Worm (Caenorhabditis elegans) whole organism, mixed stage, embryonic: Measurements from ENCODE around the gene T18D3.6.

ENCODE experiments used
- blmp-1 ChIP-seq: fragments of 150-350 bp; optimal IDR thresholded peaks from 2 replicates; lab custom pipeline; 2014; ENCODE audit warnings: missing biosample characterization, missing genetic modification characterization
- lin-13 ChIP-seq: fragments of 150-350 bp; optimal IDR thresholded peaks from 2 replicates; lab custom pipeline; 2014; ENCODE audit warnings: missing biosample characterization, missing genetic modification characterization
- lsy-2 ChIP-seq: fragments of 150-350 bp; optimal IDR thresholded peaks from 2 replicates; lab custom pipeline; 2014; ENCODE audit warnings: missing biosample characterization, missing genetic modification characterization
- nhr-12 ChIP-seq: fragments of 150-350 bp; optimal IDR thresholded peaks from 2 replicates; lab custom pipeline; 2014; ENCODE audit warnings: missing biosample characterization, missing genetic modification characterization
- pha-4 ChIP-seq: fragments of 150-350 bp; optimal IDR thresholded peaks from 2 replicates; lab custom pipeline; 2018; ENCODE audit warnings: missing biosample characterization, missing genetic modification reagents, missing genetic modification characterization
- snpc-4 ChIP-seq: fragments of 150-350 bp; optimal IDR thresholded peaks from 2 replicates; lab custom pipeline; 2014; ENCODE audit warnings: missing biosample characterization, missing genetic modification characterization
- tbx-8 ChIP-seq: fragments of 200-800 bp; sonication (Bioruptor generic); optimal IDR thresholded peaks from 2 replicates; lab custom pipeline; 2018; ENCODE audit warnings: mild to moderate bottlenecking, missing genetic modification characterization, moderate library complexity, missing compliant biosample characterization
- unc-62 ChIP-seq: fragments of 150-350 bp; optimal IDR thresholded peaks from 2 replicates; lab custom pipeline; 2014; ENCODE audit warnings: missing biosample characterization, missing genetic modification reagents, missing genetic modification characterization
- ztf-11 ChIP-seq: fragments of 150-350 bp; optimal IDR thresholded peaks from 2 replicates; lab custom pipeline; 2014; ENCODE audit warnings: missing biosample characterization, missing genetic modification characterization

ce11 chrX:12415832-12416231, 33.9 kb upstream of the T18D3.6 start:
- no peak for TF ChIP-seq pha-4
- TF ChIP-seq lsy-2: no peak
- TF ChIP-seq snpc-4 (tag; lab: Kevin White, UChicago): no peak
- TF ChIP-seq nhr-12 (tag; lab: Kevin White, UChicago): no peak
- TF ChIP-seq ztf-11 (tag; lab: Kevin White, UChicago): no peak
- TF ChIP-seq unc-62 (GFP tag; lab: Kevin White, UChicago): no peak
- no peak for TF ChIP-seq lin-13
- no peak for TF ChIP-seq tbx-8 (GFP tag; lab: Kevin White, UChicago)
- no peak for TF ChIP-seq blmp-1 (tag; lab: Kevin White, UChicago)
